Worm (Caenorhabditis elegans): ENCODE results near the gene ZK856.7.

The ZK856.7 gene

DNA sequence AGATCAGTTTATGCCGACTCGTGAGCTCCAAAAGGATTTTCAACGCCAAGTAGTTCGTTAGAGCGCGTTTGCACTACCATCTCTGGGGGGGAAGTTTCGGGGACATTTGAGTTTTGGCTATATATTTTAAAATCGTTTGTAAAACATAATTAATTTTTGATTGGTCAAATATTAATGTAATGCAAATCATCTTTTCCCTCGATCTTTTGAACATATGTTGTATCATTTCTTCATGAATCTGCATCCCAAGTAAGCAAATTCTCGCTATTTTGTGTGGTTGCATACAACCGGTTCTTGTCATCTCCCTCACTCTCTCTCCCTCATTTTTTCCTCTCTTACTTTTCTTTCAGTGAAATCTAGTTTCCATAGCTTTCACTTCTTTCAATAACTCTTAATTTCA lies 23.7 kb upstream of the ZK856.7 start (continued):
- TF ChIP-seq snpc-4 (GFP tag; optimal IDR thresholded peaks at IDR 0.05): no peak
- TF ChIP-seq snpc-4 (tag; optimal IDR thresholded peaks at IDR 0.05): peak in 2 of 4 experiments; percentile 14 to 23
- TF ChIP-seq ceh-91 (GFP tag; IDR thresholded peaks at IDR 0.05): no peak
- TF ChIP-seq sdz-38 (tag; optimal IDR thresholded peaks at IDR 0.05): no peak
- TF ChIP-seq lir-1 (GFP tag; conservative IDR thresholded peaks at IDR 0.05): no peak
- no peak for TF ChIP-seq B0261.1 (tag; optimal IDR thresholded peaks at IDR 0.05)
- no peak for TF ChIP-seq nhr-90 (tag; optimal IDR thresholded peaks at IDR 0.05)
- no peak for TF ChIP-seq tbx-9 (tag; optimal IDR thresholded peaks at IDR 0.05; ENCODE audit: borderline replicate concordance)
- TF ChIP-seq F57C9.4 (tag; optimal IDR thresholded peaks at IDR 0.05): no peak
- TF ChIP-seq madf-6 (GFP tag; IDR thresholded peaks at IDR 0.05): no peak; the same call in 1 of the 2 replicates
- TF ChIP-seq Y53F4B.3 (GFP tag; IDR thresholded peaks at IDR 0.05): no peak
- TF ChIP-seq pha-4 (tag; optimal IDR thresholded peaks at IDR 0.05): no peak
- no peak for TF ChIP-seq madf-3 (GFP tag; IDR thresholded peaks at IDR 0.05)
- TF ChIP-seq aptf-3 (GFP tag; IDR thresholded peaks at IDR 0.05): no peak
- peak; percentile 30 for TF ChIP-seq ztf-18 (tag; optimal IDR thresholded peaks at IDR 0.05)
- TF ChIP-seq egl-44 (GFP tag; IDR thresholded peaks at IDR 0.05): no peak

DNA sequence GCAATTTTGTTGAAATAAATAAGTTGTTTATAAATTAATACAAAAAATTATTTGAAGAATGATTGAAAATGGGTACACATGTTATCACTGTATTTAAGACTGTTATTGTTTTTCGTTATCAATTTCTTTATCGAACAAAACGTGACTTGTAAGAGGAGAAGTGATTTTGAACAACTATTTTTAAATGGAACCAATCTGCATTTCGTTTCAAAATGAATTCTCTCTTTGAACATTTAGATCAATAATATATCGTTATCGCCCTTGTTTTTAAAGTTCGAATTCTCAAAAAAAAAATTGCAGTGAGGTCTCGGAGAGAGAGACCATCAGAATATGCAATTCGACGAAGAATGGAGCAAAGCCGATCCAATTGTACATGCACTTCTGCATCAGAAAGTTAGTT lies 22.7 kb upstream of the ZK856.7 start, which contains the start of gene cul-5:
Gene cul-5, plus strand, starts transcription at position 301 of the 400 bp plus-strand sequence.
- TF ChIP-seq hrde-1 (tag; optimal IDR thresholded peaks at IDR 0.05; ENCODE audit: borderline replicate concordance) (no peak), akir-1 (GFP tag; optimal IDR thresholded peaks at IDR 0.05) (no peak), egl-18 (GFP tag; IDR thresholded peaks at IDR 0.05) (no peak), tlf-1 (GFP tag; optimal IDR thresholded peaks at IDR 0.05) (no peak), rpc-1 (optimal IDR thresholded peaks at IDR 0.05) (no peak), rpc-1 (tag; optimal IDR thresholded peaks at IDR 0.05) (no peak)

DNA sequence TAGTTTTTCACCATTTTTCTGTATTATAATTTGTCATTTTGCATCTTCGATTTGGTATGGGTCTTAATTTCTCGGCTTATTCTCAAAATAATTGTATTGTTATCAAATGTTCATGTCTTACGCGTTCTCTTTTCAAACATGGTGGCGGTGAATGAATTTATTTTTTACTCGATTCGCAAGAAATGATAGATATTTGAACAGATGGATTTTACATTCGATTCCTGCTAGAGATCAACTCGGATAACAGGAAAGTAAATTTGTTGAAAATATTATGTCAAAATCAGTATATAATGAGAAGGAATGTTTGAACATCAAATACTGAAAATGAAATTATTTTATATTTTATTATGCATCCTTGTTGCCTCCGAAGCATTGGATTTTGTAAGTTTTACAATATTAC lies 18.9 kb upstream of the ZK856.7 start, which contains the start of gene ZK856.4:
Gene ZK856.4, plus strand, starts transcription at position 301 of the 400 bp plus-strand sequence.
- no peak for TF ChIP-seq nhr-179 (tag; optimal IDR thresholded peaks at IDR 0.05)
- TF ChIP-seq hlh-26 (GFP tag; conservative IDR thresholded peaks at IDR 0.05): no peak
- no peak for TF ChIP-seq let-607 (tag; optimal IDR thresholded peaks at IDR 0.05)
- no peak for TF ChIP-seq die-1 (tag; optimal IDR thresholded peaks at IDR 0.05)
- TF ChIP-seq nfya-1 (tag; optimal IDR thresholded peaks at IDR 0.05; ENCODE audit: borderline replicate concordance, insufficient read depth): no peak
- no peak for TF ChIP-seq ceh-58 (GFP tag; IDR thresholded peaks at IDR 0.05)
- no peak for TF ChIP-seq F22D6.2 (tag; optimal IDR thresholded peaks at IDR 0.05)
- TF ChIP-seq ztf-6 (GFP tag; IDR thresholded peaks at IDR 0.05): no peak
- no peak for TF ChIP-seq Y79H2A.3 (GFP tag; conservative IDR thresholded peaks at IDR 0.05)

DNA sequence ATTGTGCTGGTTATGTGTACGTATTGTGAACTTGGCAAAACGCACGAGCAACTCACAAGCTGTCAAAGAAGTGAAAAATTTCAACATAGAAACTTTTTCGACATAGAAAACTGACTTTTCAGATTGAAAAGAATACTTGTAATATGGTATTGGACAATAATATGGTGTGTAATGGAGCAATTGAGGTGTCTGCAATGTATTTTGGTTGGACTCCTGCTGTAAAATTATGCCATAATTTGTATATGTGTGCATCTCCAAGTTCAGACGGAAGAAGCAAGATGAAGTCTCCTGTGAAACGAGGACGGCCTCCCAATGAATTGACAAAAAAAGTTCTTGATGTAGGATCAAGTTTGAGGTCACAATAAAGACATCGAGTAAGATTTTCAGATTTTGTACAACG lies 18.1 kb upstream of the ZK856.7 start:
- TF ChIP-seq ztf-26 (tag; optimal IDR thresholded peaks at IDR 0.05): no peak
- no peak for TF ChIP-seq D2030.7 (GFP tag; IDR thresholded peaks at IDR 0.05)
- TF ChIP-seq ceh-79 (tag; optimal IDR thresholded peaks at IDR 0.05): no peak

DNA sequence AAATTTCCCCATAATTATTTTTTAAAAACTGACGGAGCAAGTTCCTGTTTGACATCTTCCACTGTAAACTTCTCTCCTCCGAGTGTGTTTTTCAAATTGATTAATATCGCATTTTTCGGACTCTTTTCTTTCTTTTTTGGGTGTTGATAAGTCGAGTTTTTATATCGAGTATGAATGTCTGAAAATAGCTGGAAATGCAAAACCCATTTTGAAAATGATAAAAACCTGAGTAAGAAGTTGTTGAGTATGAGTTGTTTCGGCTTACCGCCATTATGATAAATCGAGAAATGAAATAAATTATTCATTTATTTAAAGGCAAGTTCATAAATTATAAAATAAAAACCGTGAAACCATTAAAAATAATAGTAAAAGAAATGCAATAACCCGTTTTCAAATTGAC lies 16.2 kb upstream of the ZK856.7 start, which contains the start of gene ZK856.18:
Gene ZK856.18, minus strand, starts transcription at position 289 of the 400 bp plus-strand sequence.
- TF ChIP-seq pha-4 (tag; optimal IDR thresholded peaks at IDR 0.05) (no peak), F33H1.4 (GFP tag; IDR thresholded peaks at IDR 0.05) (no peak), Y53G8AR.9 (GFP tag; conservative IDR thresholded peaks at IDR 0.05) (no peak), unc-62 (GFP tag; optimal IDR thresholded peaks at IDR 0.05) (no peak), rec-8 (tag; optimal IDR thresholded peaks at IDR 0.05) (no peak), Y53F4B.3 (GFP tag; IDR thresholded peaks at IDR 0.05) (no peak), ama-1 (optimal IDR thresholded peaks at IDR 0.05) (no peak), ama-1 (GFP tag; optimal IDR thresholded peaks at IDR 0.05) (no peak), atf-7 (tag; optimal IDR thresholded peaks at IDR 0.05) (no peak), bed-1 (GFP tag; IDR thresholded peaks at IDR 0.05) (no peak), nfya-1 (tag; optimal IDR thresholded peaks at IDR 0.05; ENCODE audit: borderline replicate concordance, insufficient read depth) (no peak), rcor-1 (GFP tag; IDR thresholded peaks at IDR 0.05) (no peak)
